Fruit fly (Drosophila melanogaster): ENCODE data around the gene CG14355.

The CG14355 gene

DNA sequence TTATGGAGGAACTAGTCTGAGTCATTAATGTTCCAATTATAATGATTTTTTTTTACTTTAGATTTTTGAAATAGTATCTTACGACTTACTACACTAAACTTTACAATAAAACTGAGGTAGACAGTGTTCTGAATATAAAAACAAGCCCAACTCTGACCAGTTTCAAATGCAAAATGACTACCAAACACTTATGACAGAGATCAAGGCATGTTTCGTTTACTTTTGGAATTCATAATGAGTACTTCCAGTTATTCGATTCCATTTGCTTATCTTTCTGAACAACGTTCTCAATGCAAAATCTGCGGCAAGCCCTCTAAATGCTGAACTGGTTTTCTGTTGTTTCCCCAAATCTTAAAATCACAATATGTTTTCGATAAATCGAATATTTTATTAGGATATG, at the start of gene CG14355:
Gene CG14355 (minus strand): TSS at position 101 of the 400 bp plus-strand sequence.
- TF ChIP-seq CG12155 (GFP tag; optimal IDR thresholded peaks at IDR 0.05) (no peak), repo (GFP tag; optimal IDR thresholded peaks at IDR 0.05) (no peak), Atf6 (GFP tag; IDR thresholded peaks at IDR 0.05) (no peak), CG2875 (GFP tag; optimal IDR thresholded peaks at IDR 0.05) (no peak), CG12219 (GFP tag; optimal IDR thresholded peaks at IDR 0.05) (no peak), Hsf (GFP tag; optimal IDR thresholded peaks at IDR 0.05) (no peak), CG31365 (tag; optimal IDR thresholded peaks at IDR 0.05) (no peak), slp2 (GFP tag; optimal IDR thresholded peaks at IDR 0.05) (no peak), CG12744 (GFP tag; optimal IDR thresholded peaks at IDR 0.05) (no peak), usp (GFP tag; optimal IDR thresholded peaks at IDR 0.05) (no peak), CG4730 (GFP tag; IDR thresholded peaks at IDR 0.05) (no peak), CG6791 (GFP tag; IDR thresholded peaks at IDR 0.05; ENCODE audit: partially characterized antibody) (no peak), sima (GFP tag; optimal IDR thresholded peaks at IDR 0.05) (no peak), NC2α (GFP tag; optimal IDR thresholded peaks at IDR 0.05) (no peak), CG9797 (GFP tag; optimal IDR thresholded peaks at IDR 0.05) (no peak)

DNA sequence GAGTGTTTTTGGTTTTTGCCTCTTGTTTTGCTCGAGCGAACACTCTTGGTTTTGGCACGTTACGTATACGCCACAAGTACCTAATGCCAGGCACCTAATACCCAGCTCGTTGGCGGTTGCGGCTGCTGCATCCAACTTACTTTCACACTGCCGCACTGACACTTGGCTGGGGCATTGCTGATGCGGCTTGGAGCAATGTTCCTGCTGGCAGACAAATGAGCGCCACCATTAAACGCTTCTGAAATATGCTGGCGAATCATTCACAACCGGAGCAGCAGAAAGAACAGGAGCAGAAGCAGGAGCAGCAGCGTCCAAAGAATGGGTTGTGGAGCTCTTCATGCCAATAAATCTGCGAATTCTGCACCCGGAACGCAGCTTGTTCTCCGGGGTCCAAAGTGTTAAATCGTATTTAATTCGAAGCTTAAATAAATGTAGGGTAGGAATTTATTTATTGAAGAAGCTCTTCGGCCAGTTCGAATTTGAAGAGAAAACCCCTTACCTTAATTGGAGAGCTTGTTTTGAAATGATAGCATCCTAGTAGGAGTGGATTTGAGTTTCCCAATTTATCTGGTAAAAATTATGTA, 10.5 kb upstream of the CG14355 start, which contains the start of gene CG3199:
Gene CG3199 (plus strand): TSS at position 534 of the 584 bp plus-strand sequence.
- TF ChIP-seq Ets65A (GFP tag): peak; percentile 91
- TF ChIP-seq ftz-f1 (GFP tag; optimal IDR thresholded peaks at IDR 0.05): no peak

DNA sequence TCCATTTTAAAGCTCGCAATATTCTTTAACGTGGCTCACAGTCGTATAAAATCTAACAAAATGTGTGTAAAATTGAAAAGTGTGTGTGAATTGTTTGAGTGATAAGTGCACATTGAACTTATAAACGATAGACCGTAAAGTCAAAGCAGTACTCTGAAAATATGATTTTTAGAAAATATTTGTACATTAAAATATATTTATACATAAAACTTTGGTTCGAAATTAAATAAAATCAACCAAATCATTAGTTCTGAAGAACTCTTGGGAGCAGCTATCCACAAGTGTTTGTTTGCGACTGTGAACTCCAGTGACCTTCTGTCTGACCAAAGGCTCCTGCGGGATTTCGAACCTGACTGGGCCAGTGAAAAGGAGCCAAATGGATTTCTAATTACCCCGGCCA, 8.4 kb upstream of the CG14355 start, which contains the start of gene CG31327:
Gene CG31327 (minus strand): TSS at position 101 of the 400 bp plus-strand sequence.
- TF ChIP-seq CG13287 (GFP tag; IDR thresholded peaks at IDR 0.05; ENCODE audit: partially characterized antibody) (no peak), H15 (GFP tag; IDR thresholded peaks at IDR 0.05) (no peak), CG14050 (GFP tag; IDR thresholded peaks at IDR 0.05) (no peak), Hr78 (GFP tag; optimal IDR thresholded peaks at IDR 0.05) (no peak), Oli (tag; optimal IDR thresholded peaks at IDR 0.05) (no peak), sug (tag; optimal IDR thresholded peaks at IDR 0.05) (no peak), CG9609 (GFP tag; optimal IDR thresholded peaks at IDR 0.05) (no peak), wdn (GFP tag; IDR thresholded peaks at IDR 0.05) (no peak), CG9727 (GFP tag; optimal IDR thresholded peaks at IDR 0.05) (no peak), CG15601 (tag; optimal IDR thresholded peaks at IDR 0.05) (no peak), ATbp (GFP tag; optimal IDR thresholded peaks at IDR 0.05) (no peak), Bteb2 (GFP tag; optimal IDR thresholded peaks at IDR 0.05) (no peak), CG7963 (GFP tag; IDR thresholded peaks at IDR 0.05; ENCODE audit: partially characterized antibody) (no peak), sim (GFP tag; IDR thresholded peaks at IDR 0.05) (no peak), CG34422 (GFP tag; IDR thresholded peaks at IDR 0.05) (no peak), slou (GFP tag; optimal IDR thresholded peaks at IDR 0.05) (no peak), Hsf (GFP tag; optimal IDR thresholded peaks at IDR 0.05) (no peak)

DNA sequence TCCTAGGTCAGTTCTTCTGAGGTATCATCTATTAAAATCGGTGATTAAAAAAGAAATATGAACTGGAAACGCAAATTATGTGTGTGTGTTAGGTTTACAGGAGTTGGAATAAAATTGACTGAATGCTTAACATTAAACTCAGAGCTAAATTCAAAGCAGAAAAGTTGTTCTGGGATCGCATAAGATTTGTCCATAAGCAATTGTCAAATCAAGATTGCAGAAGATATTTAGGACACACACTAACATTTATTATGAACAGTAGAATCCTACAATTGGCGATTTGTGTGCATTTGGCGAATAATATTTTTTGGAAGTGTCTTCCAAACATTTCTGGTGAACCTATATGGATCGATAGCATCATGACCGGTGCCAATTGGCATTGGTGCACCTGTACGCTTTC, 5.6 kb upstream of the CG14355 start, which contains the start of gene CG31533:
Gene CG31533 (minus strand): TSS at position 101 of the 400 bp plus-strand sequence.
- TF ChIP-seq Nf-YC (tag; optimal IDR thresholded peaks at IDR 0.05) (no peak), Lpt (GFP tag; optimal IDR thresholded peaks at IDR 0.05) (no peak), YL-1 (GFP tag; optimal IDR thresholded peaks at IDR 0.05) (no peak), wdn (GFP tag; IDR thresholded peaks at IDR 0.05) (no peak), nom (GFP tag; optimal IDR thresholded peaks at IDR 0.05) (no peak), sim (GFP tag; IDR thresholded peaks at IDR 0.05) (no peak), bab2 (GFP tag; optimal IDR thresholded peaks at IDR 0.05) (no peak), insv (GFP tag; optimal IDR thresholded peaks at IDR 0.05) (no peak), Stat92E (GFP tag; optimal IDR thresholded peaks at IDR 0.05) (no peak), ftz-f1 (GFP tag; optimal IDR thresholded peaks at IDR 0.05) (no peak), fd64A (GFP tag; optimal IDR thresholded peaks at IDR 0.05) (no peak), HLHmδ (GFP tag; optimal IDR thresholded peaks at IDR 0.05) (no peak), Neu2 (GFP tag; optimal IDR thresholded peaks at IDR 0.05; ENCODE audit: borderline replicate concordance) (no peak), sna (GFP tag; IDR thresholded peaks at IDR 0.05; ENCODE audit: partially characterized antibody) (no peak)

Measured in whole organism, embryonic.